Worm (Caenorhabditis elegans): ENCODE measurements around the gene Y57G11C.8.

- TF ChIP-seq nhr-77 (tag; optimal IDR thresholded peaks at IDR 0.05) (no peak), nhr-6 (tag; optimal IDR thresholded peaks at IDR 0.05) (no peak), ceh-82 (tag; optimal IDR thresholded peaks at IDR 0.05) (no peak), ztf-11 (tag; optimal IDR thresholded peaks at IDR 0.05) (no peak), blmp-1 (tag; optimal IDR thresholded peaks at IDR 0.05; ENCODE audit: insufficient read depth) (no peak), mab-5 (tag; optimal IDR thresholded peaks at IDR 0.05) (no peak), sma-3 (GFP tag; optimal IDR thresholded peaks at IDR 0.05) (no peak), R02D3.7 (tag; optimal IDR thresholded peaks at IDR 0.05) (no peak), nhr-25 (tag; optimal IDR thresholded peaks at IDR 0.05) (no peak), nhr-237 (tag; optimal IDR thresholded peaks at IDR 0.05) (no peak), ceh-16 (tag; optimal IDR thresholded peaks at IDR 0.05) (no peak), nhr-23 (tag; optimal IDR thresholded peaks at IDR 0.05) (no peak)
Measured at ce11 chrIV:14826151-14826757, 44.6 kb downstream of the Y57G11C.8 start.
